Fruit fly (Drosophila melanogaster): Measurements from ENCODE around the gene Mco3.

Gene Mco3

dm6 chr3R:25902343-25902742, 5.1 kb downstream of the Mco3 start, which contains the start of gene CG31089:
TSS of gene CG31089 (plus strand) at chr3R:25902643.
- no peak for TF ChIP-seq Ets98B (GFP tag; IDR thresholded peaks at IDR 0.05)
- TF ChIP-seq Pif1B (GFP tag; optimal IDR thresholded peaks at IDR 0.05): no peak
- TF ChIP-seq fd96Ca (GFP tag; IDR thresholded peaks at IDR 0.05): no peak
- no peak for TF ChIP-seq D1 (tag; optimal IDR thresholded peaks at IDR 0.05)
- TF ChIP-seq CG15710 (tag; optimal IDR thresholded peaks at IDR 0.05): no peak
- no peak for TF ChIP-seq CG8159 (tag; optimal IDR thresholded peaks at IDR 0.05)
- no peak for TF ChIP-seq CG9948 (tag; optimal IDR thresholded peaks at IDR 0.05)
- TF ChIP-seq Pif1A (GFP tag; optimal IDR thresholded peaks at IDR 0.05): no peak
- no peak for TF ChIP-seq CG13204 (GFP tag; optimal IDR thresholded peaks at IDR 0.05)
- TF ChIP-seq gl (tag; optimal IDR thresholded peaks at IDR 0.05): no peak
- no peak for TF ChIP-seq rn (GFP tag; IDR thresholded peaks at IDR 0.05)
- no peak for TF ChIP-seq CG17806 (tag; optimal IDR thresholded peaks at IDR 0.05)
- TF ChIP-seq CG12605 (GFP tag; IDR thresholded peaks at IDR 0.05): no peak
- no peak for TF ChIP-seq CG4496 (GFP tag; IDR thresholded peaks at IDR 0.05)

- TF ChIP-seq CG9948 (tag; optimal IDR thresholded peaks at IDR 0.05) (no peak), CG4496 (GFP tag; IDR thresholded peaks at IDR 0.05) (no peak), CG12605 (GFP tag; IDR thresholded peaks at IDR 0.05) (no peak), Ets98B (GFP tag; IDR thresholded peaks at IDR 0.05) (no peak), D1 (tag; optimal IDR thresholded peaks at IDR 0.05) (no peak), CG15710 (tag; optimal IDR thresholded peaks at IDR 0.05) (no peak), CG34367 (tag; optimal IDR thresholded peaks at IDR 0.05) (no peak), CG8301 (tag; optimal IDR thresholded peaks at IDR 0.05) (no peak)
These were observed 9.4 kb downstream of the Mco3 start, which contains the start of gene kumpel for dm6 chr3R:25906722-25907121. TSS of gene kumpel (plus strand) at chr3R:25907022.

dm6 chr3R:25919912-25920311, 22.6 kb downstream of the Mco3 start:
- no peak for TF ChIP-seq CG15710 (tag; optimal IDR thresholded peaks at IDR 0.05)
- TF ChIP-seq Pif1B (GFP tag; optimal IDR thresholded peaks at IDR 0.05): no peak
- no peak for TF ChIP-seq CG13204 (GFP tag; optimal IDR thresholded peaks at IDR 0.05)
- TF ChIP-seq Ets98B (GFP tag; IDR thresholded peaks at IDR 0.05): no peak
- no peak for TF ChIP-seq CG14655 (GFP tag; optimal IDR thresholded peaks at IDR 0.05)
- no peak for TF ChIP-seq gl (tag; optimal IDR thresholded peaks at IDR 0.05)
- no peak for TF ChIP-seq Snoo (tag; optimal IDR thresholded peaks at IDR 0.05)
- TF ChIP-seq EcR (GFP tag; optimal IDR thresholded peaks at IDR 0.05): no peak
- no peak for TF ChIP-seq CG4496 (GFP tag; IDR thresholded peaks at IDR 0.05)

- TF ChIP-seq Ets98B (GFP tag; IDR thresholded peaks at IDR 0.05) (no peak), Snoo (tag; optimal IDR thresholded peaks at IDR 0.05) (no peak), rn (GFP tag; IDR thresholded peaks at IDR 0.05) (no peak), EcR (GFP tag; optimal IDR thresholded peaks at IDR 0.05) (no peak), CG8159 (tag; optimal IDR thresholded peaks at IDR 0.05) (no peak), Pif1B (GFP tag; optimal IDR thresholded peaks at IDR 0.05) (no peak), Pif1A (GFP tag; optimal IDR thresholded peaks at IDR 0.05) (no peak), D1 (tag; optimal IDR thresholded peaks at IDR 0.05) (no peak), CG13204 (GFP tag; optimal IDR thresholded peaks at IDR 0.05) (no peak), CG15710 (tag; optimal IDR thresholded peaks at IDR 0.05) (no peak), CG14655 (GFP tag; optimal IDR thresholded peaks at IDR 0.05) (no peak), CG32121 (GFP tag; IDR thresholded peaks at IDR 0.05) (no peak), CG4496 (GFP tag; IDR thresholded peaks at IDR 0.05) (no peak), gl (tag; optimal IDR thresholded peaks at IDR 0.05) (no peak), CG10348 (GFP tag; IDR thresholded peaks at IDR 0.05) (no peak), CG9948 (tag; optimal IDR thresholded peaks at IDR 0.05) (no peak), CG34367 (tag; optimal IDR thresholded peaks at IDR 0.05) (no peak), CG17806 (tag; optimal IDR thresholded peaks at IDR 0.05) (no peak)
These were observed 25.3 kb downstream of the Mco3 start, which contains the start of gene CG14546 for dm6 chr3R:25922534-25922933. TSS of gene CG14546 (minus strand) at chr3R:25922634.

- TF ChIP-seq fd96Ca (GFP tag; IDR thresholded peaks at IDR 0.05) (no peak), CG15710 (tag; optimal IDR thresholded peaks at IDR 0.05) (no peak), CG13204 (GFP tag; optimal IDR thresholded peaks at IDR 0.05) (no peak), D1 (tag; optimal IDR thresholded peaks at IDR 0.05) (no peak), CG14655 (GFP tag; optimal IDR thresholded peaks at IDR 0.05) (no peak), Pif1B (GFP tag; optimal IDR thresholded peaks at IDR 0.05) (no peak), CG4496 (GFP tag; IDR thresholded peaks at IDR 0.05) (no peak), CG17806 (tag; optimal IDR thresholded peaks at IDR 0.05) (no peak), CG34367 (tag; optimal IDR thresholded peaks at IDR 0.05) (no peak), Pif1A (GFP tag; optimal IDR thresholded peaks at IDR 0.05) (no peak), CG8301 (tag; optimal IDR thresholded peaks at IDR 0.05) (no peak), CG9948 (tag; optimal IDR thresholded peaks at IDR 0.05) (no peak), Ets98B (GFP tag; IDR thresholded peaks at IDR 0.05) (no peak), Snoo (tag; optimal IDR thresholded peaks at IDR 0.05) (no peak)
These were observed 44.0 kb downstream of the Mco3 start for dm6 chr3R:25941310-25941709.

Data from whole organism, pupa.